Fruit fly (Drosophila melanogaster): ENCODE measurements around the gene CG33116.

Gene CG33116

DNA sequence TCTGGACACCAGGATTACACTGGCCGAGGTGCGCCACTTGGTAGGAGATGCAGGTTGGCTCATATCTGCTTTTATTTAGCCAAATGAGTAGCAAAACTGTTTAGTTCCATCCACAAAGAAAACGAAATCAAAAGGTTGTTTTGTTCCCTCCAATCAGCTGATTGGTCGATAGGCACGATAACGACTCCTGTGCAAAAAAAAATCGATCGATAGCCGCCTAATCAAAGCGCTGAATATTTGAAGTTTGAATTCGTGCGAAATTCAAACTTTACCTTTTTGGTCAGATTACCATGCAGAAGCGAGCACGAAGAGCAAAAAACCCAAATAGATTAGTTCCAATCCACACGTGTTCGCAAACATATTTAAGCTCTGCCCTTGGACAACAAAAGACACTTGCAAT, 48.7 kb upstream of the CG33116 start, which contains the start of the genes CG10195 and CG13084 (continued):
- TF ChIP-seq ac (GFP tag; optimal IDR thresholded peaks at IDR 0.05) (no peak), ewg (GFP tag; optimal IDR thresholded peaks at IDR 0.05) (no peak), CG10979 (tag; optimal IDR thresholded peaks at IDR 0.05) (no peak), dpn (GFP tag; optimal IDR thresholded peaks at IDR 0.05) (no peak), crol (GFP tag; IDR thresholded peaks at IDR 0.05) (no peak), CG11560 (tag; IDR thresholded peaks at IDR 0.05) (no peak), hkb (optimal IDR thresholded peaks at IDR 0.05) (no peak), hkb (GFP tag; IDR thresholded peaks at IDR 0.05) (no peak), mam (GFP tag; optimal IDR thresholded peaks at IDR 0.05) (no peak), bowl (GFP tag; IDR thresholded peaks at IDR 0.05) (no peak), sqz (GFP tag; optimal IDR thresholded peaks at IDR 0.05) (no peak), CG11696 (GFP tag; IDR thresholded peaks at IDR 0.05) (no peak), usp (GFP tag; optimal IDR thresholded peaks at IDR 0.05) (no peak), sug (tag; optimal IDR thresholded peaks at IDR 0.05) (no peak), ato (GFP tag; IDR thresholded peaks at IDR 0.05; ENCODE audit: partially characterized antibody) (0 out of 2 replicates have a peak, but pooled peaks have one; percentile 34), CG6765 (GFP tag; optimal IDR thresholded peaks at IDR 0.05) (no peak), CG14965 (GFP tag; optimal IDR thresholded peaks at IDR 0.05; ENCODE audit: borderline replicate concordance) (no peak), ftz-f1 (GFP tag; optimal IDR thresholded peaks at IDR 0.05) (no peak), Lhr (GFP tag; optimal IDR thresholded peaks at IDR 0.05) (no peak), CG17802 (tag; optimal IDR thresholded peaks at IDR 0.05) (no peak), CG13287 (GFP tag; IDR thresholded peaks at IDR 0.05; ENCODE audit: partially characterized antibody) (peak; percentile 64), Oli (tag; optimal IDR thresholded peaks at IDR 0.05) (no peak), Scr (GFP tag; IDR thresholded peaks at IDR 0.05; ENCODE audit: partially characterized antibody) (0 out of 2 replicates have a peak, but pooled peaks have one; percentile 24), her (GFP tag; optimal IDR thresholded peaks at IDR 0.05) (no peak), CG2712 (tag; optimal IDR thresholded peaks at IDR 0.05) (no peak), CG12071 (GFP tag; optimal IDR thresholded peaks at IDR 0.05) (no peak), dan (GFP tag; IDR thresholded peaks at IDR 0.05) (no peak), gsb-n (tag; optimal IDR thresholded peaks at IDR 0.05) (no peak), Rx (GFP tag; IDR thresholded peaks at IDR 0.05) (no peak), CG14860 (GFP tag; IDR thresholded peaks at IDR 0.05; ENCODE audit: partially characterized antibody) (peak; percentile 52; the same call in 2 of the 3 replicates), CG7839 (tag; optimal IDR thresholded peaks at IDR 0.05) (no peak), E2f1 (GFP tag; IDR thresholded peaks at IDR 0.05) (no peak), MBD-R2 (GFP tag; IDR thresholded peaks at IDR 0.05) (peak; percentile 18; the same call in 1 of the 2 replicates), pfk (GFP tag; optimal IDR thresholded peaks at IDR 0.05) (no peak), dmrt11E (tag; optimal IDR thresholded peaks at IDR 0.05) (no peak), tgo (GFP tag; IDR thresholded peaks at IDR 0.05) (no peak), vnd (GFP tag; IDR thresholded peaks at IDR 0.05; ENCODE audit: partially characterized antibody) (0 out of 3 replicates have a peak, but pooled peaks have one; percentile 20), CG14441 (GFP tag; IDR thresholded peaks at IDR 0.05) (no peak), sens-2 (GFP tag; IDR thresholded peaks at IDR 0.05) (no peak), Bteb2 (GFP tag; optimal IDR thresholded peaks at IDR 0.05) (no peak), CG13775 (GFP tag; optimal IDR thresholded peaks at IDR 0.05) (no peak), bigmax (GFP tag; optimal IDR thresholded peaks at IDR 0.05) (no peak), Hr3 (GFP tag; optimal IDR thresholded peaks at IDR 0.05) (no peak), twi (tag; optimal IDR thresholded peaks at IDR 0.05) (no peak), tll (GFP tag; optimal IDR thresholded peaks at IDR 0.05) (no peak), Chrac-16 (GFP tag; optimal IDR thresholded peaks at IDR 0.05) (no peak), Atf3 (GFP tag; optimal IDR thresholded peaks at IDR 0.05) (no peak), Elba2 (GFP tag; optimal IDR thresholded peaks at IDR 0.05) (no peak), MESR4 (GFP tag; optimal IDR thresholded peaks at IDR 0.05) (no peak), CG3995 (GFP tag; optimal IDR thresholded peaks at IDR 0.05) (no peak), CG12299 (tag; optimal IDR thresholded peaks at IDR 0.05) (no peak)
